Worm (Caenorhabditis elegans): Measurements from ENCODE around the gene spsb-2.
A peak's percentile ranks its signal among the peaks of the same experiment; 100 is the strongest.

- TF ChIP-seq pha-4 (tag; optimal IDR thresholded peaks at IDR 0.05): no peak
- TF ChIP-seq egl-27 (tag; optimal IDR thresholded peaks at IDR 0.05): no peak
- peak; percentile 40 for TF ChIP-seq lin-39 (tag; optimal IDR thresholded peaks at IDR 0.05)
- no peak for TF ChIP-seq nhr-28 (tag; optimal IDR thresholded peaks at IDR 0.05)
- TF ChIP-seq fkh-10 (GFP tag; optimal IDR thresholded peaks at IDR 0.05): no peak
- no peak for TF ChIP-seq unc-62 (GFP tag; optimal IDR thresholded peaks at IDR 0.05)
- TF ChIP-seq zag-1 (tag; optimal IDR thresholded peaks at IDR 0.05): no peak
- TF ChIP-seq jun-1 (tag; optimal IDR thresholded peaks at IDR 0.05): no peak
- TF ChIP-seq elt-1 (tag; optimal IDR thresholded peaks at IDR 0.05): no peak
- TF ChIP-seq lin-15B (tag; optimal IDR thresholded peaks at IDR 0.05): no peak
- no peak for TF ChIP-seq nhr-43 (tag; optimal IDR thresholded peaks at IDR 0.05; ENCODE audit: poor library complexity, severe bottlenecking)
- no peak for TF ChIP-seq unc-39 (tag; optimal IDR thresholded peaks at IDR 0.05)
These were observed 20.8 kb upstream of the spsb-2 start for ce11 chrII:15209309-15209708.

Measured in whole organism, L3 larva.